Fruit fly (Drosophila melanogaster) whole organism, embryonic: ENCODE data around the gene UQCR-C1.

Source experiments
- BEAF-32 ChIP-seq: fragments of 200-800 bp; sonication (Bioruptor generic); optimal IDR thresholded peaks from 3 replicates; lab custom pipeline; 2017; ENCODE audit warnings: missing biosample characterization, missing genetic modification characterization, mild to moderate bottlenecking, moderate library complexity, missing genetic modification reagents
- CG10267 ChIP-seq: fragments of 200-800 bp; sonication (Bioruptor generic); optimal IDR thresholded peaks from 2 replicates; lab custom pipeline; 2018; ENCODE audit warnings: missing biosample characterization, mild to moderate bottlenecking, missing genetic modification characterization, moderate library complexity
- CG10979 ChIP-seq: fragments of 200-800 bp; sonication (Bioruptor generic); optimal IDR thresholded peaks from 2 replicates; lab custom pipeline; 2018; ENCODE audit warnings: missing biosample characterization, mild to moderate bottlenecking, missing genetic modification characterization, moderate library complexity
- CG12299 ChIP-seq: fragments of 200-800 bp; sonication (Bioruptor generic); optimal IDR thresholded peaks from 2 replicates; lab custom pipeline; 2018; ENCODE audit warnings: missing biosample characterization, mild to moderate bottlenecking, missing genetic modification characterization
- CG13894 ChIP-seq: fragments of 200-800 bp; sonication (Bioruptor generic); optimal IDR thresholded peaks from 3 replicates; lab custom pipeline; 2018; ENCODE audit warnings: missing biosample characterization, mild to moderate bottlenecking, missing genetic modification characterization, moderate library complexity
- CG14965 ChIP-seq: fragments of 200-800 bp; sonication (Bioruptor generic); optimal IDR thresholded peaks from 2 replicates; lab custom pipeline; 2016; ENCODE audit warnings: missing biosample characterization, missing genetic modification characterization, borderline replicate concordance
- CG15011 ChIP-seq: fragments of 200-800 bp; sonication (Bioruptor generic); optimal IDR thresholded peaks from 3 replicates; lab custom pipeline; 2018; ENCODE audit warnings: missing biosample characterization, mild to moderate bottlenecking, missing genetic modification characterization
- CG1603 ChIP-seq: fragments of 200-800 bp; sonication (Bioruptor generic); optimal IDR thresholded peaks from 2 replicates; lab custom pipeline; 2019; ENCODE audit warnings: missing biosample characterization, mild to moderate bottlenecking, missing genetic modification characterization, moderate library complexity
- CG16779 ChIP-seq: fragments of 200-800 bp; sonication (Bioruptor generic); IDR thresholded peaks from 2 replicates; pipeline ENCODE4 v1.3.6; 2022; ENCODE audit warnings: missing biosample characterization, missing genetic modification characterization
- CG17186 ChIP-seq: fragments of 200-800 bp; sonication (Bioruptor generic); optimal IDR thresholded peaks from 3 replicates; lab custom pipeline; 2017; ENCODE audit warnings: missing biosample characterization, missing genetic modification reagents, missing genetic modification characterization
- CG17802 ChIP-seq: fragments of 200-800 bp; sonication (Bioruptor generic); optimal IDR thresholded peaks from 2 replicates; lab custom pipeline; 2018; ENCODE audit warnings: missing biosample characterization, mild to moderate bottlenecking, missing genetic modification characterization, moderate library complexity
- CG17829 ChIP-seq: fragments of 200-800 bp; optimal IDR thresholded peaks from 2 replicates; lab custom pipeline; 2019; ENCODE audit warnings: missing biosample characterization, mild to moderate bottlenecking, missing genetic modification characterization, moderate library complexity
- CG2202 ChIP-seq: fragments of 200-800 bp; sonication (Bioruptor generic); optimal IDR thresholded peaks from 2 replicates; lab custom pipeline; 2018; ENCODE audit warnings: missing biosample characterization, mild to moderate bottlenecking, missing genetic modification characterization
- CG3281 ChIP-seq: fragments of 200-800 bp; sonication (Bioruptor generic); optimal IDR thresholded peaks from 3 replicates; lab custom pipeline; 2017; ENCODE audit warnings: missing biosample characterization, mild to moderate bottlenecking, missing genetic modification characterization
- CG34224 ChIP-seq: fragments of 200-800 bp; sonication (Bioruptor generic); IDR thresholded peaks from 3 replicates; pipeline ENCODE4 v1.3.6; 2022; ENCODE audit warnings: missing biosample characterization, missing genetic modification characterization; ENCODE audit not compliant: partially characterized antibody
- CG34422 ChIP-seq: fragments of 200-800 bp; sonication (Bioruptor generic); IDR thresholded peaks from 3 replicates; pipeline ENCODE4 v1.3.6; 2022; ENCODE audit warnings: missing biosample characterization, missing genetic modification characterization
- CG3847 ChIP-seq: fragments of 200-800 bp; sonication (Bioruptor generic); IDR thresholded peaks from 2 replicates; pipeline ENCODE4 v1.3.6; 2022; ENCODE audit warnings: missing biosample characterization, missing genetic modification characterization
- CG4617 ChIP-seq: fragments of 200-800 bp; sonication (Bioruptor generic); optimal IDR thresholded peaks from 3 replicates; lab custom pipeline; 2016; ENCODE audit warnings: missing biosample characterization, missing genetic modification characterization, borderline replicate concordance
- CG4854 ChIP-seq: fragments of 200-800 bp; sonication (Bioruptor generic); optimal IDR thresholded peaks from 2 replicates; lab custom pipeline; 2016; ENCODE audit warnings: missing biosample characterization, missing genetic modification characterization, inconsistent platforms
- CTCF ChIP-seq: fragments of 200-800 bp; sonication (Bioruptor generic); optimal IDR thresholded peaks from 2 replicates; lab custom pipeline; 2017; ENCODE audit warnings: missing biosample characterization, mild to moderate bottlenecking, missing genetic modification characterization, moderate library complexity
- Dll ChIP-seq: fragments of 200-800 bp; sonication (Bioruptor generic); IDR thresholded peaks from 4 replicates; pipeline ENCODE4 v1.3.6; 2022; ENCODE audit warnings: missing biosample characterization, missing genetic modification characterization; ENCODE audit not compliant: partially characterized antibody
- Dp ChIP-seq: fragments of 200-800 bp; sonication (Bioruptor generic); optimal IDR thresholded peaks from 2 replicates; lab custom pipeline; 2018; ENCODE audit warnings: missing biosample characterization, mild to moderate bottlenecking, missing genetic modification characterization, moderate library complexity
- Ets97D ChIP-seq: fragments of 200-800 bp; sonication (Bioruptor generic); optimal IDR thresholded peaks from 3 replicates; lab custom pipeline; 2016; ENCODE audit warnings: missing biosample characterization, missing genetic modification characterization
- HLHmδ ChIP-seq: fragments of 200-800 bp; sonication (Bioruptor generic); optimal IDR thresholded peaks from 2 replicates; lab custom pipeline; 2018; ENCODE audit warnings: missing biosample characterization, mild to moderate bottlenecking, missing genetic modification characterization, moderate library complexity
- HmgZ ChIP-seq: fragments of 200-800 bp; sonication (Bioruptor generic); optimal IDR thresholded peaks from 2 replicates; lab custom pipeline; 2018; ENCODE audit warnings: missing biosample characterization, mild to moderate bottlenecking, missing genetic modification characterization
- MBD-R2 ChIP-seq: fragments of 200-800 bp; sonication (Bioruptor generic); IDR thresholded peaks from 2 replicates; pipeline ENCODE4 v1.3.6; 2022; ENCODE audit warnings: missing biosample characterization, missing genetic modification characterization
- MTF-1 ChIP-seq: fragments of 200-800 bp; sonication (Bioruptor generic); optimal IDR thresholded peaks from 2 replicates; lab custom pipeline; 2018; ENCODE audit warnings: missing biosample characterization, mild to moderate bottlenecking, missing genetic modification characterization, borderline replicate concordance
- Mad ChIP-seq: fragments of 200-800 bp; sonication (Bioruptor generic); optimal IDR thresholded peaks from 2 replicates; lab custom pipeline; 2016; ENCODE audit warnings: missing biosample characterization, missing genetic modification characterization
- Med ChIP-seq: fragments of 200-800 bp; sonication (Bioruptor generic); peaks from one replicate; lab custom pipeline; 2016; ENCODE audit warnings: missing biosample characterization, missing genetic modification characterization, mild to moderate bottlenecking, inconsistent platforms, moderate library complexity
- NK7.1 ChIP-seq: fragments of 200-800 bp; sonication (Bioruptor generic); optimal IDR thresholded peaks from 3 replicates; lab custom pipeline; 2016; ENCODE audit warnings: missing biosample characterization, missing genetic modification characterization
- Nf-YA ChIP-seq: fragments of 200-800 bp; sonication (Bioruptor generic); IDR thresholded peaks from 2 replicates; pipeline ENCODE4 v1.3.6; 2022; ENCODE audit warnings: missing biosample characterization, missing genetic modification characterization
- Nf-YB ChIP-seq: fragments of 200-800 bp; sonication (Bioruptor generic); optimal IDR thresholded peaks from 3 replicates; lab custom pipeline; 2019; ENCODE audit warnings: missing biosample characterization, mild to moderate bottlenecking, missing genetic modification characterization, moderate library complexity
- Scr ChIP-seq: fragments of 200-800 bp; sonication (Bioruptor generic); IDR thresholded peaks from 2 replicates; pipeline ENCODE4 v1.3.6; 2022; ENCODE audit warnings: missing biosample characterization, missing genetic modification characterization; ENCODE audit not compliant: partially characterized antibody
- Sin3A ChIP-seq: fragments of >200 bp; optimal IDR thresholded peaks from 2 replicates; lab custom pipeline; 2018
- Sry-β ChIP-seq: fragments of 200-800 bp; sonication (Bioruptor generic); optimal IDR thresholded peaks from 2 replicates; lab custom pipeline; 2018; ENCODE audit warnings: missing biosample characterization, mild to moderate bottlenecking, missing genetic modification characterization, moderate library complexity
- ac ChIP-seq: fragments of 200-800 bp; sonication (Bioruptor generic); optimal IDR thresholded peaks from 3 replicates; lab custom pipeline; 2017; ENCODE audit warnings: missing biosample characterization, mild to moderate bottlenecking, missing genetic modification characterization
- bbx ChIP-seq: fragments of 200-800 bp; sonication (Bioruptor generic); IDR thresholded peaks from 2 replicates; pipeline ENCODE4 v1.3.6; 2022; ENCODE audit warnings: missing biosample characterization, missing genetic modification characterization; ENCODE audit not compliant: partially characterized antibody
- cg ChIP-seq: fragments of 200-800 bp; sonication (Bioruptor generic); optimal IDR thresholded peaks from 3 replicates; lab custom pipeline; 2019; ENCODE audit warnings: missing biosample characterization, mild to moderate bottlenecking, missing genetic modification characterization, moderate library complexity
- chinmo ChIP-seq: fragments of 200-800 bp; sonication (Bioruptor generic); IDR thresholded peaks from 4 replicates; pipeline ENCODE4 v1.3.6; 2022; ENCODE audit warnings: missing biosample characterization, missing genetic modification characterization; ENCODE audit not compliant: partially characterized antibody
- dpn ChIP-seq, 2 experiments: fragments of 200-800 bp; sonication (Bioruptor generic); optimal IDR thresholded peaks; 3 replicates each; lab custom pipeline; 2016; ENCODE audit warnings: missing biosample characterization in 2 of 2, missing genetic modification characterization in 2 of 2
- nom ChIP-seq: fragments of 200-800 bp; sonication (Bioruptor generic); optimal IDR thresholded peaks from 2 replicates; lab custom pipeline; 2017; ENCODE audit warnings: missing biosample characterization, missing genetic modification characterization, mild to moderate bottlenecking, moderate library complexity, missing genetic modification reagents
- oc ChIP-seq: fragments of 200-800 bp; sonication (Bioruptor generic); optimal IDR thresholded peaks from 2 replicates; lab custom pipeline; 2018; ENCODE audit warnings: missing biosample characterization, mild to moderate bottlenecking, missing genetic modification characterization, moderate library complexity
- pfk ChIP-seq: fragments of 200-800 bp; sonication (Bioruptor generic); optimal IDR thresholded peaks from 2 replicates; lab custom pipeline; 2018; ENCODE audit warnings: missing biosample characterization, mild to moderate bottlenecking, missing genetic modification characterization, moderate library complexity
- seq ChIP-seq: fragments of 200-800 bp; sonication (Bioruptor generic); IDR thresholded peaks from 2 replicates; pipeline ENCODE4 v1.3.6; 2022; ENCODE audit warnings: missing biosample characterization, missing genetic modification characterization
- sr ChIP-seq: fragments of 200-800 bp; sonication (Bioruptor generic); IDR thresholded peaks from 3 replicates; pipeline ENCODE4 v1.3.6; 2022; ENCODE audit warnings: missing biosample characterization, missing genetic modification characterization
- stwl ChIP-seq: fragments of 200-800 bp; sonication (Bioruptor generic); optimal IDR thresholded peaks from 3 replicates; lab custom pipeline; 2018; ENCODE audit warnings: missing biosample characterization, mild to moderate bottlenecking, missing genetic modification characterization, moderate library complexity
- tio ChIP-seq: fragments of 200-800 bp; sonication (Bioruptor generic); optimal IDR thresholded peaks from 2 replicates; lab custom pipeline; 2017; ENCODE audit warnings: missing biosample characterization, missing genetic modification characterization, inconsistent platforms

Gene UQCR-C1

DNA sequence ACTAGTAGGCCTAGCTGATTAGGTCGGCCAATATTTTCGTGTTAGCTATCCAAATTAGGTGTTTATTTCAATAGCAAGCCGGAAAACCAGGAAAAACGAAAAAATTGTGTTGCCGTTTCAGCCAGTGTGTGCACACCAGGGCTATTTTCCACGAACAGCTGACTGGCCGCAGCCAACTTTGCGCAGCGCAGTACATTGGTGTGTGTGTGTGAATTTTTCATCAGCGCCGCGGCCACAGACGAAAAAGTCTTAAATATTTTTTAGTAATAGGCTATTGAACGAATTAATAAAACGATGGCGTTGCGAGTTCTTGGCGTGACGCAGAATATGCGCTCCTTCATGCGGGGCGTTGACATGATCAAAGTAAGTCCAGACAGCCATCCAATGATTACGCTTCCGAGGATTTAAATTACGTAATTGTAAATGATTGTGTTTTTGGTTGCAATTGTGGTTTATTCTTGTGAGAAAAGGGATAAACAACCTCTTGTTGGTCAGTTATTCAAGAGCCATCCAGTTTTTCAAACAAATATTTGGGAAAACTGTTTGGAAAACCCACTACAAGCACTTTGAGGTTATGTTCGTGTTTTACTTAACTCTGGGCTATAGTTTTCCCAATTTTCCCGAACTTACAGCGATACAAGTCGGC lies at the start of gene UQCR-C1, which contains the start of gene CycC (continued):
- TF ChIP-seq pfk (GFP tag; lab: Kevin White, UChicago): peak; percentile 41
- no peak for TF ChIP-seq CG4854
- peak; percentile 64 for TF ChIP-seq CG1603
- no peak for TF ChIP-seq Nf-YA (GFP tag; lab: Robert Waterston, UW)
- peak; percentile 13 for TF ChIP-seq MTF-1 (GFP tag; lab: Kevin White, UChicago)
- no peak for TF ChIP-seq seq (GFP tag; lab: Robert Waterston, UW)
- TF ChIP-seq Dll: 0 out of 4 replicates have a peak, but pooled peaks have one; percentile 15
- peak; percentile 41 for TF ChIP-seq HmgZ
- TF ChIP-seq tio (GFP tag; lab: Kevin White, UChicago): no peak
- TF ChIP-seq CG16779 (GFP tag; lab: Robert Waterston, UW): no peak
- TF ChIP-seq Dp (GFP tag; lab: Kevin White, UChicago): peak; percentile 10
- TF ChIP-seq Med (GFP tag; lab: Kevin White, UChicago): peak; percentile 69
- TF ChIP-seq Scr (GFP tag; lab: Robert Waterston, UW): peak; percentile 32; the same call in 1 of the 2 replicates
- TF ChIP-seq NK7.1 (GFP tag; lab: Kevin White, UChicago): no peak
- no peak for TF ChIP-seq CG15011 (GFP tag; lab: Kevin White, UChicago)
- TF ChIP-seq CG17829 (tag; lab: Kevin White, UChicago): peak; percentile 8
- TF ChIP-seq Mad (GFP tag; lab: Kevin White, UChicago): no peak
- no peak for TF ChIP-seq sr
- no peak for TF ChIP-seq oc (tag; lab: Kevin White, UChicago)
- 0 out of 4 replicates have a peak, but pooled peaks have one; percentile 42 for TF ChIP-seq chinmo (GFP tag; lab: Robert Waterston, UW)
- 0 out of 3 replicates have a peak, but pooled peaks have one; percentile 31 for TF ChIP-seq CG34224 (GFP tag; lab: Robert Waterston, UW)
- peak; percentile 99 for TF ChIP-seq MBD-R2
- no peak for TF ChIP-seq CG13894 (tag; lab: Kevin White, UChicago)
- peak; percentile 20 for TF ChIP-seq CTCF (GFP tag; lab: Kevin White, UChicago)
- TF ChIP-seq dpn (GFP tag; optimal IDR thresholded peaks at IDR 0.05; lab: Kevin White, UChicago): no peak
- TF ChIP-seq CG17802 (tag; lab: Kevin White, UChicago): peak; percentile 11
- TF ChIP-seq BEAF-32 (GFP tag; lab: Kevin White, UChicago): peak; percentile 16
- peak; percentile 5 for TF ChIP-seq Sry-β (GFP tag; lab: Kevin White, UChicago)
- TF ChIP-seq CG14965 (GFP tag; lab: Kevin White, UChicago): no peak
- peak; percentile 44 for TF ChIP-seq nom (GFP tag; lab: Kevin White, UChicago)
- TF ChIP-seq CG10267 (tag; lab: Kevin White, UChicago): peak; percentile 45
- peak; percentile 5 for TF ChIP-seq CG10979
- TF ChIP-seq cg (GFP tag; lab: Kevin White, UChicago): peak; percentile 84
- peak; percentile 94 for TF ChIP-seq CG17186 (GFP tag; lab: Kevin White, UChicago)
- no peak for TF ChIP-seq CG2202 (tag; lab: Kevin White, UChicago)
- peak; percentile 31 for TF ChIP-seq CG3281 (GFP tag; lab: Kevin White, UChicago)
- peak; percentile 62 for TF ChIP-seq stwl (tag; lab: Kevin White, UChicago)
- peak; percentile 38 for TF ChIP-seq Sin3A (lab: Kevin White, UChicago)
- peak; percentile 91 for TF ChIP-seq CG4617
- TF ChIP-seq Nf-YB (GFP tag; lab: Kevin White, UChicago): no peak
- peak; percentile 61; the same call in 2 of the 3 replicates for TF ChIP-seq CG34422 (GFP tag; lab: Robert Waterston, UW)
- peak; percentile 33 for TF ChIP-seq Ets97D (GFP tag; lab: Kevin White, UChicago)
- no peak for TF ChIP-seq ac
- TF ChIP-seq CG3847: peak; percentile 5; the same call in 1 of the 2 replicates
- TF ChIP-seq bbx (GFP tag; lab: Robert Waterston, UW): peak; percentile 55
- TF ChIP-seq CG12299 (tag; lab: Kevin White, UChicago): no peak
- peak; percentile 38 for TF ChIP-seq HLHmδ (GFP tag; lab: Kevin White, UChicago)
